Worm (Caenorhabditis elegans) whole organism, L3 larva: Measurements from ENCODE around the gene F57G4.1.
"Not testable (repeated sequence)": the region's sequence is repeated elsewhere in the genome, so short reads cannot be mapped to it uniquely, and the experiment has no call there.

Experiments used
- R02D3.7 ChIP-seq: fragments of 150-350 bp; optimal IDR thresholded peaks from 2 replicates; lab custom pipeline; 2014; ENCODE audit warnings: missing biosample characterization, missing genetic modification characterization
- ZK546.5 ChIP-seq: sonication (generic microtip); optimal IDR thresholded peaks from 2 replicates; lab custom pipeline; 2017; ENCODE audit warnings: missing biosample characterization, missing genetic modification characterization
- ama-1 ChIP-seq: fragments of 150-350 bp; optimal IDR thresholded peaks from 2 replicates; lab custom pipeline; 2018
- ceh-28 ChIP-seq: fragments of 150-350 bp; optimal IDR thresholded peaks from 2 replicates; lab custom pipeline; 2014; ENCODE audit warnings: missing biosample characterization, missing genetic modification reagents, missing genetic modification characterization
- ceh-82 ChIP-seq: fragments of 150-350 bp; optimal IDR thresholded peaks from 2 replicates; lab custom pipeline; 2014; ENCODE audit warnings: missing biosample characterization, missing genetic modification characterization
- ceh-9 ChIP-seq: sonication (generic microtip); optimal IDR thresholded peaks from 2 replicates; lab custom pipeline; 2018; ENCODE audit warnings: missing biosample characterization, missing genetic modification characterization
- egl-27 ChIP-seq: sonication (generic microtip); optimal IDR thresholded peaks from 4 replicates; lab custom pipeline; 2017; ENCODE audit warnings: missing biosample characterization, missing genetic modification reagents, missing genetic modification characterization
- egl-5 ChIP-seq: fragments of 150-350 bp; optimal IDR thresholded peaks from 2 replicates; lab custom pipeline; 2017; ENCODE audit warnings: missing biosample characterization, missing genetic modification reagents, missing genetic modification characterization, inconsistent platforms
- elt-1 ChIP-seq: fragments of 150-350 bp; optimal IDR thresholded peaks from 2 replicates; lab custom pipeline; 2014; ENCODE audit warnings: missing biosample characterization, missing genetic modification characterization
- elt-2 ChIP-seq: sonication (generic microtip); optimal IDR thresholded peaks from 2 replicates; lab custom pipeline; 2016; ENCODE audit warnings: missing genetic modification reagents, mild to moderate bottlenecking, missing genetic modification characterization, missing compliant biosample characterization
- eor-1 ChIP-seq, 2 experiments: fragments of 150-350 bp; optimal IDR thresholded peaks; 2 replicates each; lab custom pipeline; 2014 to 2018; ENCODE audit warnings: missing biosample characterization in 2 of 2, missing genetic modification characterization in 2 of 2
- fkh-10 ChIP-seq: sonication (generic microtip); optimal IDR thresholded peaks from 2 replicates; lab custom pipeline; 2017; ENCODE audit warnings: missing biosample characterization, missing genetic modification reagents, missing genetic modification characterization
- fkh-2 ChIP-seq: fragments of 150-350 bp; optimal IDR thresholded peaks from 2 replicates; lab custom pipeline; 2014; ENCODE audit warnings: missing biosample characterization, missing genetic modification reagents, missing genetic modification characterization
- fos-1 ChIP-seq: fragments of 150-350 bp; optimal IDR thresholded peaks from 2 replicates; lab custom pipeline; 2014; ENCODE audit warnings: missing biosample characterization, missing genetic modification characterization
- jun-1 ChIP-seq: fragments of 150-350 bp; optimal IDR thresholded peaks from 2 replicates; lab custom pipeline; 2014; ENCODE audit warnings: missing biosample characterization, missing genetic modification reagents, missing genetic modification characterization
- lin-15B ChIP-seq: fragments of 150-350 bp; optimal IDR thresholded peaks from 2 replicates; lab custom pipeline; 2014; ENCODE audit warnings: missing biosample characterization, missing genetic modification characterization
- lin-39 ChIP-seq: fragments of 150-350 bp; optimal IDR thresholded peaks from 2 replicates; lab custom pipeline; 2018; ENCODE audit warnings: missing biosample characterization, missing genetic modification reagents, missing genetic modification characterization
- lsy-12 ChIP-seq: sonication (generic microtip); optimal IDR thresholded peaks from 2 replicates; lab custom pipeline; 2016; ENCODE audit warnings: mild to moderate bottlenecking, missing genetic modification characterization, missing compliant biosample characterization
- mdl-1 ChIP-seq: fragments of 150-350 bp; optimal IDR thresholded peaks from 2 replicates; lab custom pipeline; 2014; ENCODE audit warnings: missing biosample characterization, missing genetic modification characterization
- mml-1 ChIP-seq: fragments of 150-350 bp; sonication (generic microtip); optimal IDR thresholded peaks from 3 replicates; lab custom pipeline; 2014; ENCODE audit warnings: missing biosample characterization, missing genetic modification characterization
- nhr-11 ChIP-seq: fragments of 150-350 bp; optimal IDR thresholded peaks from 2 replicates; lab custom pipeline; 2014; ENCODE audit warnings: missing biosample characterization, missing genetic modification characterization
- nhr-237 ChIP-seq: fragments of 150-350 bp; optimal IDR thresholded peaks from 2 replicates; lab custom pipeline; 2014; ENCODE audit warnings: missing biosample characterization, missing genetic modification characterization
- nhr-25 ChIP-seq: sonication (generic microtip); optimal IDR thresholded peaks from 2 replicates; lab custom pipeline; 2017; ENCODE audit warnings: missing biosample characterization, missing genetic modification characterization
- nhr-43 ChIP-seq: sonication (generic microtip); optimal IDR thresholded peaks from 2 replicates; lab custom pipeline; 2016; ENCODE audit warnings: mild to moderate bottlenecking, missing genetic modification characterization, missing compliant biosample characterization; ENCODE audit not compliant: poor library complexity, severe bottlenecking
- nhr-76 ChIP-seq: fragments of 150-350 bp; sonication (generic microtip); optimal IDR thresholded peaks from 5 replicates; lab custom pipeline; 2014; ENCODE audit warnings: missing biosample characterization, missing genetic modification characterization
- pha-4 ChIP-seq: fragments of 150-350 bp; optimal IDR thresholded peaks from 2 replicates; lab custom pipeline; 2014; ENCODE audit warnings: missing biosample characterization, missing genetic modification reagents, missing genetic modification characterization
- pqm-1 ChIP-seq: fragments of 150-350 bp; optimal IDR thresholded peaks from 2 replicates; lab custom pipeline; 2017; ENCODE audit warnings: missing biosample characterization, missing genetic modification characterization, inconsistent platforms
- skn-1 ChIP-seq: fragments of 150-350 bp; optimal IDR thresholded peaks from 2 replicates; lab custom pipeline; 2014; ENCODE audit warnings: missing biosample characterization, missing genetic modification characterization
- tbx-2 ChIP-seq: sonication (generic microtip); optimal IDR thresholded peaks from 2 replicates; lab custom pipeline; 2016; ENCODE audit warnings: mild to moderate bottlenecking, missing genetic modification characterization, missing compliant biosample characterization
- unc-39 ChIP-seq: sonication (generic microtip); optimal IDR thresholded peaks from 4 replicates; lab custom pipeline; 2017; ENCODE audit warnings: missing biosample characterization, missing genetic modification characterization
- zag-1 ChIP-seq: fragments of 150-350 bp; optimal IDR thresholded peaks from 2 replicates; lab custom pipeline; 2014; ENCODE audit warnings: missing biosample characterization, missing genetic modification characterization
- ztf-4 ChIP-seq: fragments of 150-350 bp; optimal IDR thresholded peaks from 2 replicates; lab custom pipeline; 2014; ENCODE audit warnings: missing biosample characterization, missing genetic modification characterization

The F57G4.1 gene

DNA sequence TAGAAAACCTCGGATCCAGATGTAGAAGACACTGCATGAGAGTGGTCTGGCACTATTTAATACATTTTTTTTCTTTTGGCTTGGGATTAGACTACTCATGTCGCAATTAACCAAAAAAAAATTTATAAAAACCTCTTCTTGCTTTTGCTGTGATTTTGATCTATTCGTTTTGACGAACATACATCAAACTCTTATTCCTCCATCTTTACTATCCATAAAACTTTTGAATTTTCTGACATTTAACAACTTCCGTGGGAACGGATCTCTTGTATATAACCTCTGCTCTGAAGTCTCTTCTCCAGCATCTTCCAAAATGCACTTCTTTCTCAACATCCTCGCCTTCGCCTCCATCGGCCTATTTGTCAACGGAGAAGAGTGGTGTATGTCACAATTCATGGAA, 17.3 kb upstream of the F57G4.1 start, which contains the start of gene Y6G8.16:
Gene Y6G8.16 (plus strand): TSS at position 301 of the 400 bp plus-strand sequence.
- TF ChIP-seq mml-1 (tag; lab: Kevin White, UChicago); elt-1 (tag; lab: Kevin White, UChicago); fkh-10: not testable (repeated sequence)

DNA sequence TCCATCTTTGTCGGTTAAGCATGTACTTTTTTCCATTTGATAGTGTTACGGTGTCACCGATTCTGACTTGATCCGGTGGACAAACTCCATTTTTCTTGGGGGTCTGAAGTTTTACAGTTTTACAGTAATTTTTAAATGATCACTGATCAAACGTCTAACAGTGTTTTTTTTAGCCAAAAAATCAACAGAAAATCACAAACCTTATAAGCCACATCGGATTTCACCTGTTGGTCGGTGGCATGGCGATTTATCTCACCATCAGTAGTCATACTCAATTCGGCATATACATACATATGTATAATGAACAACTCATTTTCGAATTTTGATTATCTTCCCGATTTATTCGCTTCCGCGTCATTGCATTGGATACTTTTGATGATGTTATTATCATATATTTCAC, 15.5 kb upstream of the F57G4.1 start, which contains the start of gene srz-91:
Gene srz-91 (plus strand): TSS at position 301 of the 400 bp plus-strand sequence.
- no peak for TF ChIP-seq egl-27 (tag; lab: Kevin White, UChicago)
- TF ChIP-seq mdl-1, result no peak
- TF ChIP-seq zag-1, result no peak
- no peak for TF ChIP-seq ceh-82
- TF ChIP-seq ceh-28 (tag; lab: Kevin White, UChicago), result no peak
- TF ChIP-seq elt-2, result no peak
- no peak for TF ChIP-seq lin-15B
- no peak for TF ChIP-seq lin-39 (tag; lab: Kevin White, UChicago)
- TF ChIP-seq fkh-2 (tag; lab: Kevin White, UChicago), result no peak
- TF ChIP-seq pqm-1 (tag; lab: Kevin White, UChicago), result no peak
- no peak for TF ChIP-seq elt-1 (tag; lab: Kevin White, UChicago)
- TF ChIP-seq lsy-12, result no peak
- no peak for TF ChIP-seq ztf-4 (tag; lab: Kevin White, UChicago)
- no peak for TF ChIP-seq tbx-2
- no peak for TF ChIP-seq fos-1

DNA sequence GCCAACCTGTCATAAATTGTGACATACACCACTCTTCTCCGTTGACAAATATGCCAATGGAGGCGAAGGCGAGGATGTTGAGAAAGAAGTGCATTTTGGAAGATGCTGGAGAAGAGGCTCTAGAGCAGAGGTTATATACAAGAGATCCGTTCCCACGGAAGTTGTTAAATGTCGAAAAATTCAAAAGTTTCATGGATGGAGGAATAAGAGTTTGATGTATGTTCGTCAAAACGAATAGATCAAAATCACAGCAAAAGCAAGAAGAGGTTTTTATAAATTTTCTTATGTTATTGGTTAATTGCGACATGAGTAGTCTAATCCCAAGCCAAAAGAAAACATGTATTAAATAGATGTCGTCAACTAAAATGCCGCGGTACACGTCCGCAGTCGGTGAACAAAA, 12.8 kb upstream of the F57G4.1 start, which contains the start of gene Y6G8.15:
Gene Y6G8.15 (minus strand): TSS at position 101 of the 400 bp plus-strand sequence.
- not testable (repeated sequence) for TF ChIP-seq jun-1 (tag; lab: Kevin White, UChicago); skn-1 (tag; lab: Kevin White, UChicago); unc-39

DNA sequence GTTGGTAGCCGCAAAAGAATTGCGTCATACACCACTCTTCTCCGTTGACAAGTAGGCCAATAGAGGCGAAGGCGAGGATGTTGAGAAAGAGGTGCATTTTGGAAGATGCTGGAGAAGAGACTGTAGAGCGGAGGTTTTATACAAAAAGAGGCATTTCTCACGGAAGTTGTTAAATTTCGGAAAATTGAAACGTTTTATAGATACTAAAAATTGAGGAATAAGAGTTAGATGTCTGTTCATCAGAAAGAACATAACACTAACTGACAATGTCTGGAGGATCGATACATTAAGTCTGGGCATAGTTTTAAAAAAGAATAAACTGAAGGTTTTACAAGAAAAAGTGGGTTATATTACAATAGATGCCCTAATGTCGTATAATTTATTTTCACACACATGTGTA, 9.1 kb upstream of the F57G4.1 start, which contains the start of gene Y6G8.14:
Gene Y6G8.14 (minus strand): TSS at position 101 of the 400 bp plus-strand sequence.
- TF ChIP-seq nhr-237 (tag; lab: Kevin White, UChicago) (no peak), pqm-1 (tag; lab: Kevin White, UChicago) (no peak), nhr-43 (tag; lab: Kevin White, UChicago) (no peak), unc-39 (no peak), R02D3.7 (tag; lab: Kevin White, UChicago) (no peak), egl-27 (tag; lab: Kevin White, UChicago) (no peak)

DNA sequence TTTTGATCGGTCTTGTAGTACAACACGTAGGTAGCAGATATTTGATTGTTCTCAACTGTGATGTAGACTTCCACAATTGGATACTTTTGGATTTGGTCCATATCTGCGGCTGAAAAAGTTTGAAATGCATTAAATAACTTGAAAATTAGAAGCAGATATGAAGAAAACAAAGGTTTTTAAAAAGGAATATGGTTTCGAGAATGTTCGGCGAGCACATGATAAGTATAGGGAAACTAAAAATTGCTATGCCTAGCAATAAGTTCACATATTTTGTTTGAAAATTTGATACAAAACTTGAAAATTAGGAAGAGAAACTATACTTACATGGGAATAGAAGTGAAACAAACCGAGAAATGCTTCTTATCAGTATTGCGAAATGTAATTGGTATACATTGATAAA, 7.7 kb upstream of the F57G4.1 start, which contains the start of gene Y6G8.5:
Gene Y6G8.5 (minus strand): TSS at position 101 of the 400 bp plus-strand sequence.
- TF ChIP-seq pha-4 (tag; lab: Kevin White, UChicago) (no peak), nhr-76 (tag; lab: Kevin White, UChicago) (no peak), pqm-1 (tag; lab: Kevin White, UChicago) (no peak), fkh-2 (tag; lab: Kevin White, UChicago) (no peak), fos-1 (no peak), nhr-11 (no peak), tbx-2 (no peak), ceh-28 (tag; lab: Kevin White, UChicago) (no peak), elt-1 (tag; lab: Kevin White, UChicago) (no peak), eor-1 (tag; optimal IDR thresholded peaks at IDR 0.05; lab: Kevin White, UChicago) (no peak), egl-5 (tag; lab: Kevin White, UChicago) (no peak), nhr-25 (tag; lab: Kevin White, UChicago) (no peak), zag-1 (no peak), ZK546.5 (tag; lab: Kevin White, UChicago) (no peak), ceh-9 (tag; lab: Kevin White, UChicago) (no peak), elt-2 (no peak), ama-1 (no peak)

DNA sequence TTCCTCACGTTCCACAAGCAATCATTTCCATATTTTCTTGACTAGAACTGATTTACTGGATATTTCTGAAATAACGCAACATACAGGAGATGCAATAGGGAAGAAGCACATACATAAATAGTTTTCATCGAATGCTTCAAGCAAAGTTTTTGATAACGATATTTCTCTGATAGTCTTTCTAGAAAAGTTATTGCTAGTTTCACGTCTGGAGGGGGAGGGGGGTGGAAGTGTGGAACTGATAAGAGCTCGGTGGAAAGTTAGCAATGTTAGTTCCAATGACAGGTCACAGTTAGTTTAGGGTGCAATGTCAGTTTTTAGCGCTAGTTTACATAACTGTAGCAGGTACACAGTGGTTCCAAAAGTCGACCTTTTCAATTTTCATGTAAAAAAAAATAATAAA, 6.5 kb upstream of the F57G4.1 start, which contains the start of gene Y6G8.6:
Gene Y6G8.6 (minus strand): TSS at position 98 of the 400 bp plus-strand sequence.
- TF ChIP-seq elt-2 (peak; percentile 83), nhr-43 (tag; lab: Kevin White, UChicago) (no peak)
